Fruit fly (Drosophila melanogaster) whole organism, embryonic: ENCODE measurements around the gene CG16985.

ENCODE experiments used
- Atf3 ChIP-seq: fragments of 200-800 bp; sonication (Bioruptor generic); optimal IDR thresholded peaks from 3 replicates; lab custom pipeline; 2016; ENCODE audit warnings: missing biosample characterization, missing genetic modification characterization
- CG10209 ChIP-seq: fragments of 200-800 bp; sonication (Bioruptor generic); optimal IDR thresholded peaks from 3 replicates; lab custom pipeline; 2017; ENCODE audit warnings: missing biosample characterization, mild to moderate bottlenecking, missing genetic modification characterization, missing genetic modification reagents
- CG11456 ChIP-seq: fragments of 200-800 bp; sonication (Bioruptor generic); IDR thresholded peaks from 3 replicates; pipeline ENCODE4 v1.3.6; 2022; ENCODE audit warnings: missing biosample characterization, missing genetic modification characterization
- CG12219 ChIP-seq: fragments of 200-800 bp; sonication (Bioruptor generic); optimal IDR thresholded peaks from 3 replicates; lab custom pipeline; 2018; ENCODE audit warnings: missing biosample characterization, mild to moderate bottlenecking, missing genetic modification characterization
- CG12659 ChIP-seq: fragments of 200-800 bp; sonication (Bioruptor generic); optimal IDR thresholded peaks from 3 replicates; lab custom pipeline; 2017; ENCODE audit warnings: mild to moderate bottlenecking, missing biosample characterization, missing genetic modification reagents, missing genetic modification characterization
- CG13296 ChIP-seq: fragments of 200-800 bp; sonication (Bioruptor generic); optimal IDR thresholded peaks from 3 replicates; lab custom pipeline; 2018; ENCODE audit warnings: missing biosample characterization, mild to moderate bottlenecking, missing genetic modification characterization
- CG13624 ChIP-seq: fragments of 200-800 bp; sonication (Bioruptor generic); optimal IDR thresholded peaks from 2 replicates; lab custom pipeline; 2016; ENCODE audit warnings: missing biosample characterization, missing genetic modification characterization
- CG1602 ChIP-seq: fragments of 200-800 bp; sonication (Bioruptor generic); optimal IDR thresholded peaks from 3 replicates; lab custom pipeline; 2016; ENCODE audit warnings: missing biosample characterization, missing genetic modification characterization
- CG1603 ChIP-seq: fragments of 200-800 bp; sonication (Bioruptor generic); optimal IDR thresholded peaks from 2 replicates; lab custom pipeline; 2019; ENCODE audit warnings: missing biosample characterization, mild to moderate bottlenecking, missing genetic modification characterization, moderate library complexity
- CG17359 ChIP-seq: fragments of 200-800 bp; sonication (Bioruptor generic); optimal IDR thresholded peaks from 3 replicates; lab custom pipeline; 2018; ENCODE audit warnings: missing biosample characterization, mild to moderate bottlenecking, missing genetic modification characterization, moderate library complexity
- CG17802 ChIP-seq: fragments of 200-800 bp; sonication (Bioruptor generic); optimal IDR thresholded peaks from 2 replicates; lab custom pipeline; 2018; ENCODE audit warnings: missing biosample characterization, mild to moderate bottlenecking, missing genetic modification characterization, moderate library complexity
- CG30431 ChIP-seq: fragments of 200-800 bp; sonication (Bioruptor generic); optimal IDR thresholded peaks from 2 replicates; lab custom pipeline; 2017; ENCODE audit warnings: missing biosample characterization, missing genetic modification characterization
- CG42726 ChIP-seq: fragments of 200-800 bp; sonication (Bioruptor generic); IDR thresholded peaks from 2 replicates; pipeline ENCODE4 v1.3.6; 2022; ENCODE audit warnings: missing biosample characterization, missing genetic modification characterization; ENCODE audit not compliant: partially characterized antibody
- CG8765 ChIP-seq: fragments of 200-800 bp; sonication (Bioruptor generic); IDR thresholded peaks from 2 replicates; pipeline ENCODE4 v1.3.6; 2022; ENCODE audit warnings: missing biosample characterization, missing genetic modification characterization
- Camta ChIP-seq: fragments of 200-800 bp; sonication (Bioruptor generic); optimal IDR thresholded peaks from 2 replicates; lab custom pipeline; 2016; ENCODE audit warnings: missing biosample characterization, missing genetic modification characterization
- CoRest ChIP-seq: fragments of 200-800 bp; sonication (Bioruptor generic); optimal IDR thresholded peaks from 3 replicates; lab custom pipeline; 2018; ENCODE audit warnings: missing biosample characterization, mild to moderate bottlenecking, missing genetic modification characterization, moderate library complexity
- E2f1 ChIP-seq: fragments of 200-800 bp; sonication (Bioruptor generic); IDR thresholded peaks from 2 replicates; pipeline ENCODE4 v1.3.6; 2022; ENCODE audit warnings: missing biosample characterization, missing genetic modification characterization
- HHEX ChIP-seq: fragments of 200-800 bp; sonication (Bioruptor generic); optimal IDR thresholded peaks from 3 replicates; lab custom pipeline; 2017; ENCODE audit warnings: missing biosample characterization, mild to moderate bottlenecking, missing genetic modification characterization, missing genetic modification reagents
- Jarid2 ChIP-seq: fragments of 200-800 bp; sonication (Bioruptor generic); optimal IDR thresholded peaks from 3 replicates; lab custom pipeline; 2017; ENCODE audit warnings: mild to moderate bottlenecking, missing biosample characterization, missing genetic modification reagents, missing genetic modification characterization
- Nf-YA ChIP-seq: fragments of 200-800 bp; sonication (Bioruptor generic); IDR thresholded peaks from 2 replicates; pipeline ENCODE4 v1.3.6; 2022; ENCODE audit warnings: missing biosample characterization, missing genetic modification characterization
- Nf-YC ChIP-seq: fragments of 200-800 bp; optimal IDR thresholded peaks from 3 replicates; lab custom pipeline; 2019; ENCODE audit warnings: missing biosample characterization, mild to moderate bottlenecking, missing genetic modification characterization, moderate library complexity
- Pdp1 ChIP-seq, 2 experiments: fragments of 200-800 bp; sonication (Bioruptor generic); optimal IDR thresholded peaks; 3 replicates each; lab custom pipeline; 2016; ENCODE audit warnings: missing biosample characterization in 2 of 2, missing genetic modification characterization in 2 of 2, mild to moderate bottlenecking in 1 of 2, moderate library complexity in 1 of 2
- Rfx ChIP-seq: fragments of 200-800 bp; sonication (Bioruptor generic); IDR thresholded peaks from 2 replicates; pipeline ENCODE4 v1.3.6; 2022; ENCODE audit warnings: missing biosample characterization, missing genetic modification characterization
- Side ChIP-seq: fragments of 200-800 bp; sonication (Bioruptor generic); optimal IDR thresholded peaks from 2 replicates; lab custom pipeline; 2016; ENCODE audit warnings: missing biosample characterization, missing genetic modification characterization
- Sin3A ChIP-seq: fragments of >200 bp; optimal IDR thresholded peaks from 2 replicates; lab custom pipeline; 2018
- Sry-δ ChIP-seq: fragments of 200-800 bp; sonication (Bioruptor generic); optimal IDR thresholded peaks from 2 replicates; lab custom pipeline; 2016; ENCODE audit warnings: missing biosample characterization, missing genetic modification characterization
- ato ChIP-seq: fragments of 200-800 bp; sonication (Bioruptor generic); IDR thresholded peaks from 2 replicates; pipeline ENCODE4 v1.3.6; 2022; ENCODE audit warnings: missing biosample characterization, missing genetic modification characterization; ENCODE audit not compliant: partially characterized antibody
- bsh ChIP-seq, 2 experiments: fragments of 200-800 bp; sonication (Bioruptor generic); optimal IDR thresholded peaks; 2 replicates each; lab custom pipeline; 2017 to 2018; ENCODE audit warnings: mild to moderate bottlenecking in 2 of 2, missing biosample characterization in 2 of 2, missing genetic modification characterization in 2 of 2, moderate library complexity in 1 of 2
- cas ChIP-seq: fragments of 200-800 bp; sonication (Bioruptor generic); IDR thresholded peaks from 2 replicates; pipeline ENCODE4 v1.3.6; 2022; ENCODE audit warnings: missing biosample characterization, missing genetic modification characterization
- exex ChIP-seq: fragments of 200-800 bp; sonication (Bioruptor generic); optimal IDR thresholded peaks from 4 replicates; lab custom pipeline; 2018; ENCODE audit warnings: missing biosample characterization, mild to moderate bottlenecking, missing genetic modification characterization, moderate library complexity
- fd102C ChIP-seq: fragments of 200-800 bp; sonication (Bioruptor generic); optimal IDR thresholded peaks from 2 replicates; lab custom pipeline; 2018; ENCODE audit warnings: missing biosample characterization, mild to moderate bottlenecking, missing genetic modification characterization, moderate library complexity
- fd3F ChIP-seq: fragments of 200-800 bp; sonication (Bioruptor generic); optimal IDR thresholded peaks from 2 replicates; lab custom pipeline; 2018; ENCODE audit warnings: missing biosample characterization, mild to moderate bottlenecking, missing genetic modification characterization, moderate library complexity
- fd64A ChIP-seq: fragments of 200-800 bp; sonication (Bioruptor generic); optimal IDR thresholded peaks from 3 replicates; lab custom pipeline; 2018; ENCODE audit warnings: missing biosample characterization, mild to moderate bottlenecking, missing genetic modification characterization
- fru ChIP-seq: fragments of >200 bp; optimal IDR thresholded peaks from 2 replicates; lab custom pipeline; 2017
- gcm2 ChIP-seq: fragments of 200-800 bp; sonication (Bioruptor generic); optimal IDR thresholded peaks from 2 replicates; lab custom pipeline; 2016; ENCODE audit warnings: missing biosample characterization, missing genetic modification characterization
- gsb-n ChIP-seq: fragments of 200-800 bp; sonication (Bioruptor generic); optimal IDR thresholded peaks from 3 replicates; lab custom pipeline; 2018; ENCODE audit warnings: missing biosample characterization, mild to moderate bottlenecking, missing genetic modification characterization
- klu ChIP-seq: fragments of 200-800 bp; sonication (Bioruptor generic); IDR thresholded peaks from 2 replicates; pipeline ENCODE4 v1.3.6; 2022; ENCODE audit warnings: missing biosample characterization, missing genetic modification characterization
- lola ChIP-seq, 3 experiments: fragments of >200 bp in 2 of 3; fragments of 200-800 bp in 1 of 3; sonication (Bioruptor generic) in 1 of 3; optimal IDR thresholded peaks; 2 replicates each; lab custom pipeline; 2017 to 2019; ENCODE audit warnings: missing biosample characterization in 3 of 3, missing genetic modification characterization in 3 of 3, mild to moderate bottlenecking in 1 of 3, moderate library complexity in 1 of 3
- nau ChIP-seq: fragments of 200-800 bp; sonication (Bioruptor generic); optimal IDR thresholded peaks from 3 replicates; lab custom pipeline; 2017; ENCODE audit warnings: missing biosample characterization, mild to moderate bottlenecking, missing genetic modification characterization, missing genetic modification reagents
- pan ChIP-seq, 4 experiments: fragments of >200 bp in 3 of 4; fragments of 200-800 bp in 1 of 4; sonication (Bioruptor generic) in 1 of 4; optimal IDR thresholded peaks in 3 of 4; IDR thresholded peaks in 1 of 4; 2 replicates each; pipeline versions ENCODE4 v1.3.6 to Lab custom; 2017 to 2022; ENCODE audit warnings: missing biosample characterization in 2 of 4, missing genetic modification characterization in 2 of 4, mixed read lengths in 1 of 4
- sc ChIP-seq, 3 experiments: fragments of >200 bp in 2 of 3; fragments of 200-800 bp in 1 of 3; sonication (Bioruptor generic) in 1 of 3; optimal IDR thresholded peaks; 2 replicates in 2 of 3; 3 replicates in 1 of 3; lab custom pipeline; 2017; ENCODE audit warnings: mild to moderate bottlenecking in 1 of 3, missing biosample characterization in 1 of 3, missing genetic modification characterization in 1 of 3, missing genetic modification reagents in 1 of 3
- slbo ChIP-seq: fragments of 200-800 bp; sonication (Bioruptor generic); IDR thresholded peaks from 2 replicates; pipeline ENCODE4 v1.3.6; 2022; ENCODE audit warnings: missing biosample characterization, missing genetic modification characterization
- sna ChIP-seq: fragments of 200-800 bp; sonication (Bioruptor generic); IDR thresholded peaks from 2 replicates; pipeline ENCODE4 v1.3.6; 2022; ENCODE audit warnings: missing biosample characterization, missing genetic modification characterization; ENCODE audit not compliant: partially characterized antibody
- so ChIP-seq: fragments of 200-800 bp; sonication (Bioruptor generic); IDR thresholded peaks from 3 replicates; pipeline ENCODE4 v1.3.6; 2022; ENCODE audit warnings: missing biosample characterization, missing genetic modification characterization
- sqz ChIP-seq: fragments of 200-800 bp; sonication (Bioruptor generic); optimal IDR thresholded peaks from 3 replicates; lab custom pipeline; 2018; ENCODE audit warnings: missing biosample characterization, mild to moderate bottlenecking, missing genetic modification characterization
- wdn ChIP-seq: fragments of 200-800 bp; sonication (Bioruptor generic); IDR thresholded peaks from 2 replicates; pipeline ENCODE4 v1.3.6; 2022; ENCODE audit warnings: missing biosample characterization, missing genetic modification characterization
- zen2 ChIP-seq: fragments of 200-800 bp; sonication (Bioruptor generic); IDR thresholded peaks from 3 replicates; pipeline ENCODE4 v1.3.6; 2022; ENCODE audit warnings: missing biosample characterization, missing genetic modification characterization; ENCODE audit not compliant: partially characterized antibody
- zfh2 ChIP-seq: fragments of 200-800 bp; sonication (Bioruptor generic); optimal IDR thresholded peaks from 2 replicates; lab custom pipeline; 2016; ENCODE audit warnings: missing biosample characterization, missing genetic modification characterization

Gene CG16985

DNA sequence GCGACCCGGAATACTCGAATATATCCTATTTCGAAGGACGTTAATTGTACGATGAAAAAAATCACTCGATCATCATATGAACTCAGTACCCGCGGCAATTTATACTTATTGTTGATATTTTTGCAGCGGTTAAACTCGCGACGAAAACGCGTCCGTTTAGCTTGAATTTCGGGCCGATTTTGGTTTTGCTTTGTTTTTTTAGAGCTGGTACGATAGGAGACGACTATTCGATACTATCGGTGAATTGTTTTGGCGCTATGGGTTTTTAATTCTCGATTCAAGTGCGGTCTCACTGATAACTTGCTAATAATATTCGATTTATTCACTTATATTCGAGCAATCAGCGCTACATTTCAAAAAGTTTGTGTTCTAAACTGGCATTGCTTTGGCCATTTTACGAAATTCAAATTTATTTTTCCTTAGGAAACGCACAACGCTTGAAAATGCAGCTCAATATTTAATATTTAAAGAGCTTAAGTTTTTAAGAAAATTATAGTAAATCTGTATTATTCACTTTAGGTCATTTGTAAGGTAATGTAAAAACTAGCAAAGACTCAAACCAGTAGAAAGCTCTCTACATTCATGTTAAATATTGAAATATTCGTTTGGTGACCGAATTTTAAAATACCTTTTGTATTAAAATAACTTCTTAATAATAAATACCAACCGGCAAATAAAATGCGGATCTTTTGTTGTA, 44.8 kb upstream of the CG16985 start, which contains the start of gene Spn (continued):
- TF ChIP-seq exex (tag; lab: Kevin White, UChicago) = peak; percentile 13
- 0 out of 2 replicates have a peak, but pooled peaks have one; percentile 28 for TF ChIP-seq cas (GFP tag; lab: Robert Waterston, UW)
- no peak for TF ChIP-seq lola (GFP tag; optimal IDR thresholded peaks at IDR 0.05; lab: Kevin White, UChicago)
- TF ChIP-seq Nf-YA (GFP tag; lab: Robert Waterston, UW) = no peak
- peak in 1 of 2 experiments; percentile 24 for TF ChIP-seq bsh (GFP tag; optimal IDR thresholded peaks at IDR 0.05; lab: Kevin White, UChicago)
- TF ChIP-seq CG17802 (tag; lab: Kevin White, UChicago) = no peak
- no peak for TF ChIP-seq CG1603 (tag; lab: Kevin White, UChicago)
- no peak; the same call in 1 of the 2 replicates for TF ChIP-seq klu (GFP tag; lab: Robert Waterston, UW)
- TF ChIP-seq Atf3 (GFP tag; lab: Kevin White, UChicago) = no peak
- TF ChIP-seq Pdp1 (GFP tag; optimal IDR thresholded peaks at IDR 0.05; lab: Kevin White, UChicago) = peak in 1 of 2 experiments; percentile 48
- TF ChIP-seq Side (GFP tag; lab: Kevin White, UChicago) = no peak
- no peak for TF ChIP-seq Camta
- no peak for TF ChIP-seq CG13296
- no peak for TF ChIP-seq pan (optimal IDR thresholded peaks at IDR 0.05; lab: Kevin White, UChicago)
- peak in 1 of 2 experiments; percentile 5 for TF ChIP-seq pan (GFP tag; optimal IDR thresholded peaks at IDR 0.05 in 1 of 2, IDR thresholded peaks at IDR 0.05 in 1 of 2)
- TF ChIP-seq zfh2 (GFP tag; lab: Kevin White, UChicago) = peak; percentile 27
- TF ChIP-seq Nf-YC = no peak
- TF ChIP-seq nau (GFP tag; lab: Kevin White, UChicago) = peak; percentile 45
- TF ChIP-seq CoRest (tag; lab: Kevin White, UChicago) = no peak
- no peak for TF ChIP-seq CG8765 (GFP tag; lab: Robert Waterston, UW)
- TF ChIP-seq HHEX = no peak
- peak; percentile 98 for TF ChIP-seq CG42726
- TF ChIP-seq Sry-δ (GFP tag; lab: Kevin White, UChicago) = peak; percentile 98
- peak; percentile 81 for TF ChIP-seq Jarid2 (GFP tag; lab: Kevin White, UChicago)
- no peak for TF ChIP-seq fru
- TF ChIP-seq CG13624 (GFP tag; lab: Kevin White, UChicago) = peak; percentile 41
- TF ChIP-seq CG12659 = peak; percentile 80
- TF ChIP-seq sc (optimal IDR thresholded peaks at IDR 0.05; lab: Kevin White, UChicago) = no peak
- TF ChIP-seq sc (GFP tag; optimal IDR thresholded peaks at IDR 0.05; lab: Kevin White, UChicago) = no peak
- TF ChIP-seq zen2 = peak; percentile 99
- no peak for TF ChIP-seq gcm2 (GFP tag; lab: Kevin White, UChicago)
- TF ChIP-seq CG12219 = no peak
- TF ChIP-seq fd102C (GFP tag; lab: Kevin White, UChicago) = no peak
- TF ChIP-seq so (GFP tag; lab: Robert Waterston, UW) = 0 out of 3 replicates have a peak, but pooled peaks have one; percentile 19
- no peak for TF ChIP-seq CG11456 (GFP tag; lab: Robert Waterston, UW)
- TF ChIP-seq wdn = no peak
- TF ChIP-seq slbo (GFP tag; lab: Robert Waterston, UW) = peak; percentile 53; the same call in 1 of the 2 replicates
- TF ChIP-seq fd64A = no peak
- TF ChIP-seq CG1602 (GFP tag; lab: Kevin White, UChicago) = no peak
- TF ChIP-seq fd3F = no peak
- peak; percentile 57 for TF ChIP-seq Sin3A (lab: Kevin White, UChicago)
- no peak for TF ChIP-seq E2f1
- no peak for TF ChIP-seq CG30431 (GFP tag; lab: Kevin White, UChicago)
- TF ChIP-seq gsb-n (tag; lab: Kevin White, UChicago) = no peak
- peak; percentile 98 for TF ChIP-seq ato (GFP tag; lab: Robert Waterston, UW)
- peak; percentile 98 for TF ChIP-seq sna (GFP tag; lab: Robert Waterston, UW)
- TF ChIP-seq sqz (GFP tag; lab: Kevin White, UChicago) = peak; percentile 16
- peak; percentile 0 for TF ChIP-seq CG17359
- TF ChIP-seq Rfx (GFP tag; lab: Robert Waterston, UW) = peak; percentile 72
- no peak for TF ChIP-seq CG10209
